Fruit fly (Drosophila melanogaster): ENCODE results near the gene CG6321.

CG6321 gene

DNA sequence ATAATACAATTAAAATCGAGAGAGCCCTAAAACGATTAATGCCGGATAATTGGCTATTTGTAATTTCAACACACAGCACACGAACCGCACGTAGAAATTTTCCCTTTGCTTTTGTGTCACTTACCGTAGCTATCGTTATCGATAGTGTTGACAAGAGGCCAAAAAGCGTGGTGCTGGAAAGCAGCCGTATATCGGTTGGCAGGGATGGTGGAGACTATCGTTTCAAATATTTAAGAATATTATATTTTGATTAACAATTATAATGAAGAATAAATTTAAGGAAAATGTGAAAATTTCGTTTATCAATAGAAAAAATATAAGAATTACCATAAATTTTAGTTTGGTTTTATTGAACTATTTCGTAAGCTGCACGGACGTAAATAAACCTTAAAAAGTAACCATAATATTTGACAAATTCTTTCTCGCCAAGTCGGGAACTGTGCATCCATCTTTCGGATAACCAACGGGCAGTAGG lies 32.1 kb upstream of the CG6321 start, which contains the start of gene JIL-1:
Gene JIL-1 (minus strand): TSS at position 148 of the 475 bp plus-strand sequence.
- TF ChIP-seq Xrp1 (GFP tag; IDR thresholded peaks at IDR 0.05) (peak; percentile 76), abd-A (tag; optimal IDR thresholded peaks at IDR 0.05) (peak; percentile 28), salm (tag; optimal IDR thresholded peaks at IDR 0.05) (no peak), so (GFP tag; IDR thresholded peaks at IDR 0.05) (peak; percentile 28; the same call in 2 of the 3 replicates), CG12659 (GFP tag; optimal IDR thresholded peaks at IDR 0.05) (peak; percentile 75), sd (tag; optimal IDR thresholded peaks at IDR 0.05) (no peak), CG14965 (GFP tag; optimal IDR thresholded peaks at IDR 0.05; ENCODE audit: borderline replicate concordance) (no peak), dpn (GFP tag; optimal IDR thresholded peaks at IDR 0.05) (peak; percentile 58 to 60), jigr1 (GFP tag; IDR thresholded peaks at IDR 0.05) (no peak), Hr78 (GFP tag; optimal IDR thresholded peaks at IDR 0.05) (no peak), Fer3 (tag; optimal IDR thresholded peaks at IDR 0.05) (peak; percentile 54), z (GFP tag; IDR thresholded peaks at IDR 0.05) (0 out of 3 replicates have a peak, but pooled peaks have one; percentile 28), Ptx1 (GFP tag; IDR thresholded peaks at IDR 0.05) (peak; percentile 80), prd (optimal IDR thresholded peaks at IDR 0.05) (no peak), prd (GFP tag; IDR thresholded peaks at IDR 0.05) (peak; percentile 72; the same call in 2 of the 3 replicates), CG4360 (GFP tag; IDR thresholded peaks at IDR 0.05) (peak; percentile 44), D (optimal IDR thresholded peaks at IDR 0.05) (no peak), D (GFP tag; optimal IDR thresholded peaks at IDR 0.05) (peak; percentile 1), CoRest (tag; optimal IDR thresholded peaks at IDR 0.05) (peak; percentile 60), seq (GFP tag; IDR thresholded peaks at IDR 0.05) (no peak), CG15514 (GFP tag; optimal IDR thresholded peaks at IDR 0.05) (peak; percentile 53), Mrtf (GFP tag; IDR thresholded peaks at IDR 0.05) (peak; percentile 55; the same call in 1 of the 3 replicates), crol (GFP tag; IDR thresholded peaks at IDR 0.05) (no peak), ham (GFP tag; IDR thresholded peaks at IDR 0.05) (peak; percentile 40; the same call in 1 of the 2 replicates), CG9817 (tag; optimal IDR thresholded peaks at IDR 0.05) (peak; percentile 60), hth (optimal IDR thresholded peaks at IDR 0.05) (no peak), ATbp (GFP tag; optimal IDR thresholded peaks at IDR 0.05) (no peak), CG1024 (GFP tag; IDR thresholded peaks at IDR 0.05) (no peak; the same call in 1 of the 2 replicates), CG13624 (GFP tag; optimal IDR thresholded peaks at IDR 0.05) (peak; percentile 46), tx (GFP tag; optimal IDR thresholded peaks at IDR 0.05) (peak; percentile 6), dan (GFP tag; IDR thresholded peaks at IDR 0.05) (no peak), CG5245 (GFP tag; optimal IDR thresholded peaks at IDR 0.05) (peak; percentile 40), D19B (GFP tag; optimal IDR thresholded peaks at IDR 0.05) (no peak), CG18262 (tag; optimal IDR thresholded peaks at IDR 0.05) (peak; percentile 43), ash1 (GFP tag; optimal IDR thresholded peaks at IDR 0.05) (no peak), vvl (GFP tag; IDR thresholded peaks at IDR 0.05) (peak; percentile 87), C15 (GFP tag; IDR thresholded peaks at IDR 0.05) (peak; percentile 71; the same call in 2 of the 3 replicates), CG12299 (tag; optimal IDR thresholded peaks at IDR 0.05) (no peak), CG17385 (GFP tag; optimal IDR thresholded peaks at IDR 0.05) (peak; percentile 44), CG9876 (GFP tag; optimal IDR thresholded peaks at IDR 0.05) (no peak), CG3407 (GFP tag; optimal IDR thresholded peaks at IDR 0.05) (peak; percentile 46), CG32767 (GFP tag; IDR thresholded peaks at IDR 0.05) (0 out of 2 replicates have a peak, but pooled peaks have one; percentile 29), CG9932 (GFP tag; IDR thresholded peaks at IDR 0.05) (peak; percentile 95), Dfd (GFP tag; optimal IDR thresholded peaks at IDR 0.05) (no peak), CG9215 (GFP tag; IDR thresholded peaks at IDR 0.05) (peak; percentile 68), Oli (tag; optimal IDR thresholded peaks at IDR 0.05) (peak; percentile 35), CG14667 (GFP tag; IDR thresholded peaks at IDR 0.05) (peak; percentile 41; the same call in 1 of the 2 replicates), CG11398 (GFP tag; optimal IDR thresholded peaks at IDR 0.05) (no peak), onecut (GFP tag; IDR thresholded peaks at IDR 0.05) (peak; percentile 56), ewg (GFP tag; optimal IDR thresholded peaks at IDR 0.05) (peak; percentile 6), org-1 (GFP tag; optimal IDR thresholded peaks at IDR 0.05) (peak; percentile 15), ac (GFP tag; optimal IDR thresholded peaks at IDR 0.05) (no peak)

Measured in whole organism, embryonic.